Worm (Caenorhabditis elegans) whole organism, L3 larva: ENCODE results near the gene nas-13.

Experiments
- R02D3.7 ChIP-seq: fragments of 150-350 bp; optimal IDR thresholded peaks from 2 replicates; lab custom pipeline; 2014; ENCODE audit warnings: missing biosample characterization, missing genetic modification characterization
- ZK546.5 ChIP-seq: sonication (generic microtip); optimal IDR thresholded peaks from 2 replicates; lab custom pipeline; 2017; ENCODE audit warnings: missing biosample characterization, missing genetic modification characterization
- ama-1 ChIP-seq: fragments of 150-350 bp; optimal IDR thresholded peaks from 2 replicates; lab custom pipeline; 2018
- ceh-16 ChIP-seq: sonication (generic microtip); optimal IDR thresholded peaks from 2 replicates; lab custom pipeline; 2017; ENCODE audit warnings: missing biosample characterization, missing genetic modification characterization
- ceh-28 ChIP-seq: fragments of 150-350 bp; optimal IDR thresholded peaks from 2 replicates; lab custom pipeline; 2014; ENCODE audit warnings: missing biosample characterization, missing genetic modification reagents, missing genetic modification characterization
- ceh-82 ChIP-seq: fragments of 150-350 bp; optimal IDR thresholded peaks from 2 replicates; lab custom pipeline; 2014; ENCODE audit warnings: missing biosample characterization, missing genetic modification characterization
- ceh-9 ChIP-seq: sonication (generic microtip); optimal IDR thresholded peaks from 2 replicates; lab custom pipeline; 2018; ENCODE audit warnings: missing biosample characterization, missing genetic modification characterization
- daf-12 ChIP-seq: fragments of 150-350 bp; optimal IDR thresholded peaks from 2 replicates; lab custom pipeline; 2014; ENCODE audit warnings: missing biosample characterization, missing genetic modification reagents, missing genetic modification characterization
- egl-27 ChIP-seq: sonication (generic microtip); optimal IDR thresholded peaks from 4 replicates; lab custom pipeline; 2017; ENCODE audit warnings: missing biosample characterization, missing genetic modification reagents, missing genetic modification characterization
- egl-5 ChIP-seq: fragments of 150-350 bp; optimal IDR thresholded peaks from 2 replicates; lab custom pipeline; 2017; ENCODE audit warnings: missing biosample characterization, missing genetic modification reagents, missing genetic modification characterization, inconsistent platforms
- elt-1 ChIP-seq: fragments of 150-350 bp; optimal IDR thresholded peaks from 2 replicates; lab custom pipeline; 2014; ENCODE audit warnings: missing biosample characterization, missing genetic modification characterization
- elt-2 ChIP-seq: sonication (generic microtip); optimal IDR thresholded peaks from 2 replicates; lab custom pipeline; 2016; ENCODE audit warnings: missing genetic modification reagents, mild to moderate bottlenecking, missing genetic modification characterization, missing compliant biosample characterization
- elt-3 ChIP-seq, 3 experiments: fragments of 150-350 bp in 1 of 3; sonication (generic microtip) in 2 of 3; optimal IDR thresholded peaks; 2 replicates in 2 of 3; 4 replicates in 1 of 3; lab custom pipeline; 2014 to 2017; ENCODE audit warnings: missing biosample characterization in 3 of 3, missing genetic modification characterization in 3 of 3
- eor-1 ChIP-seq, 2 experiments: fragments of 150-350 bp; optimal IDR thresholded peaks; 2 replicates each; lab custom pipeline; 2014 to 2018; ENCODE audit warnings: missing biosample characterization in 2 of 2, missing genetic modification characterization in 2 of 2
- fkh-10 ChIP-seq: sonication (generic microtip); optimal IDR thresholded peaks from 2 replicates; lab custom pipeline; 2017; ENCODE audit warnings: missing biosample characterization, missing genetic modification reagents, missing genetic modification characterization
- fkh-2 ChIP-seq: fragments of 150-350 bp; optimal IDR thresholded peaks from 2 replicates; lab custom pipeline; 2014; ENCODE audit warnings: missing biosample characterization, missing genetic modification reagents, missing genetic modification characterization
- fos-1 ChIP-seq: fragments of 150-350 bp; optimal IDR thresholded peaks from 2 replicates; lab custom pipeline; 2014; ENCODE audit warnings: missing biosample characterization, missing genetic modification characterization
- hmg-11 ChIP-seq: sonication (generic microtip); optimal IDR thresholded peaks from 2 replicates; lab custom pipeline; 2016; ENCODE audit warnings: missing genetic modification characterization, missing compliant biosample characterization
- jun-1 ChIP-seq: fragments of 150-350 bp; optimal IDR thresholded peaks from 2 replicates; lab custom pipeline; 2014; ENCODE audit warnings: missing biosample characterization, missing genetic modification reagents, missing genetic modification characterization
- lin-15B ChIP-seq: fragments of 150-350 bp; optimal IDR thresholded peaks from 2 replicates; lab custom pipeline; 2014; ENCODE audit warnings: missing biosample characterization, missing genetic modification characterization
- lin-39 ChIP-seq: fragments of 150-350 bp; optimal IDR thresholded peaks from 2 replicates; lab custom pipeline; 2018; ENCODE audit warnings: missing biosample characterization, missing genetic modification reagents, missing genetic modification characterization
- lsy-12 ChIP-seq: sonication (generic microtip); optimal IDR thresholded peaks from 2 replicates; lab custom pipeline; 2016; ENCODE audit warnings: mild to moderate bottlenecking, missing genetic modification characterization, missing compliant biosample characterization
- mml-1 ChIP-seq: fragments of 150-350 bp; sonication (generic microtip); optimal IDR thresholded peaks from 3 replicates; lab custom pipeline; 2014; ENCODE audit warnings: missing biosample characterization, missing genetic modification characterization
- nfya-1 ChIP-seq: sonication (generic microtip); optimal IDR thresholded peaks from 2 replicates; lab custom pipeline; 2017; ENCODE audit warnings: missing genetic modification characterization, mild to moderate bottlenecking, missing compliant biosample characterization, antibody characterized with exemption, moderate library complexity; ENCODE audit not compliant: insufficient read depth
- nhr-11 ChIP-seq: fragments of 150-350 bp; optimal IDR thresholded peaks from 2 replicates; lab custom pipeline; 2014; ENCODE audit warnings: missing biosample characterization, missing genetic modification characterization
- nhr-12 ChIP-seq: fragments of 150-350 bp; optimal IDR thresholded peaks from 2 replicates; lab custom pipeline; 2014; ENCODE audit warnings: missing biosample characterization, missing genetic modification characterization
- nhr-23 ChIP-seq: fragments of 150-350 bp; optimal IDR thresholded peaks from 2 replicates; lab custom pipeline; 2014; ENCODE audit warnings: missing biosample characterization, missing genetic modification reagents, missing genetic modification characterization
- nhr-237 ChIP-seq: fragments of 150-350 bp; optimal IDR thresholded peaks from 2 replicates; lab custom pipeline; 2014; ENCODE audit warnings: missing biosample characterization, missing genetic modification characterization
- nhr-25 ChIP-seq: sonication (generic microtip); optimal IDR thresholded peaks from 2 replicates; lab custom pipeline; 2017; ENCODE audit warnings: missing biosample characterization, missing genetic modification characterization
- nhr-28 ChIP-seq: fragments of 150-350 bp; optimal IDR thresholded peaks from 2 replicates; lab custom pipeline; 2014; ENCODE audit warnings: missing biosample characterization, missing genetic modification characterization
- nhr-67 ChIP-seq: fragments of 150-350 bp; optimal IDR thresholded peaks from 2 replicates; lab custom pipeline; 2014; ENCODE audit warnings: missing biosample characterization, missing genetic modification characterization
- nhr-76 ChIP-seq: fragments of 150-350 bp; sonication (generic microtip); optimal IDR thresholded peaks from 5 replicates; lab custom pipeline; 2014; ENCODE audit warnings: missing biosample characterization, missing genetic modification characterization
- pha-4 ChIP-seq: fragments of 150-350 bp; optimal IDR thresholded peaks from 2 replicates; lab custom pipeline; 2014; ENCODE audit warnings: missing biosample characterization, missing genetic modification reagents, missing genetic modification characterization
- pqm-1 ChIP-seq: fragments of 150-350 bp; optimal IDR thresholded peaks from 2 replicates; lab custom pipeline; 2017; ENCODE audit warnings: missing biosample characterization, missing genetic modification characterization, inconsistent platforms
- sea-2 ChIP-seq: fragments of 150-350 bp; sonication (generic microtip); optimal IDR thresholded peaks from 4 replicates; lab custom pipeline; 2014; ENCODE audit warnings: missing biosample characterization, missing genetic modification reagents, missing genetic modification characterization
- skn-1 ChIP-seq: fragments of 150-350 bp; optimal IDR thresholded peaks from 2 replicates; lab custom pipeline; 2014; ENCODE audit warnings: missing biosample characterization, missing genetic modification characterization
- snpc-4 ChIP-seq: fragments of 150-350 bp; optimal IDR thresholded peaks from 2 replicates; lab custom pipeline; 2014; ENCODE audit warnings: missing biosample characterization, missing genetic modification characterization
- tbx-2 ChIP-seq: sonication (generic microtip); optimal IDR thresholded peaks from 2 replicates; lab custom pipeline; 2016; ENCODE audit warnings: mild to moderate bottlenecking, missing genetic modification characterization, missing compliant biosample characterization
- unc-39 ChIP-seq: sonication (generic microtip); optimal IDR thresholded peaks from 4 replicates; lab custom pipeline; 2017; ENCODE audit warnings: missing biosample characterization, missing genetic modification characterization
- unc-62 ChIP-seq: fragments of 150-350 bp; sonication (generic microtip); optimal IDR thresholded peaks from 4 replicates; lab custom pipeline; 2014; ENCODE audit warnings: missing biosample characterization, missing genetic modification reagents, missing genetic modification characterization
- ztf-11 ChIP-seq: fragments of 150-350 bp; optimal IDR thresholded peaks from 2 replicates; lab custom pipeline; 2014; ENCODE audit warnings: missing biosample characterization, missing genetic modification characterization
- ztf-4 ChIP-seq: fragments of 150-350 bp; optimal IDR thresholded peaks from 2 replicates; lab custom pipeline; 2014; ENCODE audit warnings: missing biosample characterization, missing genetic modification characterization

nas-13 gene

ce11 chrX:15465050-15465449 is 37.0 kb upstream of the nas-13 start:
- TF ChIP-seq skn-1: no peak
- TF ChIP-seq nhr-67 (tag; lab: Kevin White, UChicago): no peak
- no peak for TF ChIP-seq ZK546.5
- TF ChIP-seq nhr-23: no peak
- TF ChIP-seq ceh-82 (tag; lab: Kevin White, UChicago): no peak
- TF ChIP-seq mml-1 (tag; lab: Kevin White, UChicago): no peak
- no peak for TF ChIP-seq ceh-16
- TF ChIP-seq, all 47 proteins: peak for 0

- TF ChIP-seq ztf-11: no peak
- no peak for TF ChIP-seq skn-1
- no peak for TF ChIP-seq egl-5 (tag; lab: Kevin White, UChicago)
- TF ChIP-seq R02D3.7 (tag; lab: Kevin White, UChicago): no peak
- TF ChIP-seq nhr-25: peak; percentile 15
- no peak for TF ChIP-seq daf-12 (tag; lab: Kevin White, UChicago)
- no peak for TF ChIP-seq tbx-2 (tag; lab: Kevin White, UChicago)
- TF ChIP-seq ceh-16: no peak
- TF ChIP-seq hmg-11 (tag; lab: Kevin White, UChicago): no peak
Measured at ce11 chrX:15446292-15446794, 18.3 kb upstream of the nas-13 start, which contains the start of gene R03A10.5. R03A10.5 (plus strand) TSS chrX:15446722.

- TF ChIP-seq ztf-4 (tag; lab: Kevin White, UChicago) (no peak), nfya-1 (no peak), sea-2 (GFP tag; lab: Kevin White, UChicago) (no peak), unc-62 (GFP tag; lab: Kevin White, UChicago) (no peak), hmg-11 (tag; lab: Kevin White, UChicago) (no peak), ztf-11 (no peak), pha-4 (tag; lab: Kevin White, UChicago) (no peak), tbx-2 (tag; lab: Kevin White, UChicago) (no peak), nhr-76 (no peak), daf-12 (tag; lab: Kevin White, UChicago) (no peak), egl-27 (no peak), ZK546.5 (no peak)
Measured at ce11 chrX:15441686-15442067, 13.6 kb upstream of the nas-13 start, which contains the start of gene nkat-3. nkat-3 (plus strand) TSS chrX:15441731.

ce11 chrX:15440744-15441685 is 13.0 kb upstream of the nas-13 start, which contains the start of gene mocs-1:
mocs-1 (minus strand) TSS chrX:15440794.
- TF ChIP-seq elt-2 (tag; lab: Kevin White, UChicago) (peak; percentile 87), egl-5 (tag; lab: Kevin White, UChicago) (peak; percentile 12), nhr-12 (tag; lab: Kevin White, UChicago) (no peak), nfya-1 (peak; percentile 21), unc-39 (tag; lab: Kevin White, UChicago) (no peak), skn-1 (peak; percentile 64), ztf-11 (no peak), ceh-16 (no peak), pha-4 (tag; lab: Kevin White, UChicago) (peak; percentile 21), fos-1 (no peak), ceh-9 (tag; lab: Kevin White, UChicago) (no peak), ama-1 (lab: Kevin White, UChicago) (no peak), lsy-12 (tag; lab: Kevin White, UChicago) (no peak), ceh-82 (tag; lab: Kevin White, UChicago) (no peak), hmg-11 (tag; lab: Kevin White, UChicago) (peak; percentile 62), snpc-4 (tag; lab: Kevin White, UChicago) (no peak), daf-12 (tag; lab: Kevin White, UChicago) (no peak), fkh-2 (tag; lab: Kevin White, UChicago) (no peak), ZK546.5 (no peak), nhr-11 (tag; lab: Kevin White, UChicago) (no peak), lin-39 (tag; lab: Kevin White, UChicago) (no peak), lin-15B (tag; lab: Kevin White, UChicago) (no peak), elt-1 (tag; lab: Kevin White, UChicago) (no peak), nhr-67 (tag; lab: Kevin White, UChicago) (no peak), fkh-10 (GFP tag; lab: Kevin White, UChicago) (no peak), ceh-28 (tag; lab: Kevin White, UChicago) (no peak), nhr-23 (no peak), nhr-28 (tag; lab: Kevin White, UChicago) (no peak), pqm-1 (tag; lab: Kevin White, UChicago) (peak; percentile 68), mml-1 (tag; lab: Kevin White, UChicago) (no peak), R02D3.7 (tag; lab: Kevin White, UChicago) (no peak), elt-3 (tag; optimal IDR thresholded peaks at IDR 0.05; lab: Kevin White, UChicago) (no peak), eor-1 (tag; optimal IDR thresholded peaks at IDR 0.05; lab: Kevin White, UChicago) (no peak), ztf-4 (tag; lab: Kevin White, UChicago) (no peak), jun-1 (tag; lab: Kevin White, UChicago) (no peak), nhr-237 (no peak), nhr-76 (no peak)
- TF ChIP-seq, all 47 proteins: peak for 7
